Fruit fly (Drosophila melanogaster) whole organism, embryonic: ENCODE data around the gene Cul3.
A peak's percentile ranks its signal among the peaks of the same experiment; 100 is the strongest.

Experiments used
- BtbVII ChIP-seq: fragments of 200-800 bp; sonication (Bioruptor generic); optimal IDR thresholded peaks from 3 replicates; lab custom pipeline; 2017; ENCODE audit warnings: missing biosample characterization, mild to moderate bottlenecking, missing genetic modification characterization
- CG10979 ChIP-seq: fragments of 200-800 bp; sonication (Bioruptor generic); optimal IDR thresholded peaks from 2 replicates; lab custom pipeline; 2018; ENCODE audit warnings: missing biosample characterization, mild to moderate bottlenecking, missing genetic modification characterization, moderate library complexity
- CG11696 ChIP-seq: fragments of 200-800 bp; sonication (Bioruptor generic); IDR thresholded peaks from 2 replicates; pipeline ENCODE4 v1.3.6; 2022; ENCODE audit warnings: missing biosample characterization, missing genetic modification characterization
- CG13287 ChIP-seq: fragments of 200-800 bp; sonication (Bioruptor generic); IDR thresholded peaks from 2 replicates; pipeline ENCODE4 v1.3.6; 2022; ENCODE audit warnings: missing biosample characterization, missing genetic modification characterization; ENCODE audit not compliant: partially characterized antibody
- CG15269 ChIP-seq: fragments of 200-800 bp; sonication (Bioruptor generic); optimal IDR thresholded peaks from 2 replicates; lab custom pipeline; 2018; ENCODE audit warnings: missing biosample characterization, mild to moderate bottlenecking, missing genetic modification characterization, moderate library complexity
- CG15514 ChIP-seq: fragments of 200-800 bp; sonication (Bioruptor generic); optimal IDR thresholded peaks from 3 replicates; lab custom pipeline; 2017; ENCODE audit warnings: missing biosample characterization, missing genetic modification characterization, mild to moderate bottlenecking, moderate library complexity, missing genetic modification reagents
- CG15601 ChIP-seq: fragments of 200-800 bp; sonication (Bioruptor generic); optimal IDR thresholded peaks from 3 replicates; lab custom pipeline; 2019; ENCODE audit warnings: missing biosample characterization, mild to moderate bottlenecking, missing genetic modification characterization, moderate library complexity
- CG3726 ChIP-seq: fragments of 200-800 bp; sonication (Bioruptor generic); IDR thresholded peaks from 3 replicates; pipeline ENCODE4, ENCODE4 v1.3.6; 2022; ENCODE audit warnings: missing biosample characterization, missing genetic modification characterization
- CG4404 ChIP-seq: fragments of 200-800 bp; sonication (Bioruptor generic); IDR thresholded peaks from 2 replicates; pipeline ENCODE4 v1.3.6; 2022; ENCODE audit warnings: missing biosample characterization, missing genetic modification characterization
- CG4424 ChIP-seq: fragments of 200-800 bp; sonication (Bioruptor generic); optimal IDR thresholded peaks from 3 replicates; lab custom pipeline; 2016; ENCODE audit warnings: missing biosample characterization, missing genetic modification characterization
- CG4820 ChIP-seq: fragments of 200-800 bp; sonication (Bioruptor generic); optimal IDR thresholded peaks from 3 replicates; lab custom pipeline; 2016; ENCODE audit warnings: missing biosample characterization, missing genetic modification characterization
- CG6689 ChIP-seq: fragments of 200-800 bp; sonication (Bioruptor generic); IDR thresholded peaks from 2 replicates; pipeline ENCODE4 v1.3.6; 2022; ENCODE audit warnings: missing biosample characterization, missing genetic modification characterization
- CG7786 ChIP-seq: fragments of 200-800 bp; sonication (Bioruptor generic); optimal IDR thresholded peaks from 2 replicates; lab custom pipeline; 2016; ENCODE audit warnings: missing biosample characterization, missing genetic modification characterization
- CG9727 ChIP-seq: fragments of 200-800 bp; sonication (Bioruptor generic); optimal IDR thresholded peaks from 3 replicates; lab custom pipeline; 2017; ENCODE audit warnings: missing biosample characterization, mild to moderate bottlenecking, missing genetic modification characterization
- CG9797 ChIP-seq: fragments of 200-800 bp; sonication (Bioruptor generic); optimal IDR thresholded peaks from 3 replicates; lab custom pipeline; 2018; ENCODE audit warnings: missing biosample characterization, mild to moderate bottlenecking, missing genetic modification characterization
- CTCF ChIP-seq: fragments of 200-800 bp; sonication (Bioruptor generic); optimal IDR thresholded peaks from 2 replicates; lab custom pipeline; 2017; ENCODE audit warnings: missing biosample characterization, mild to moderate bottlenecking, missing genetic modification characterization, moderate library complexity
- Dek ChIP-seq: fragments of 200-800 bp; sonication (Bioruptor generic); optimal IDR thresholded peaks from 3 replicates; lab custom pipeline; 2019; ENCODE audit warnings: missing biosample characterization, mild to moderate bottlenecking, missing genetic modification characterization, moderate library complexity
- Doc2 ChIP-seq: fragments of 200-800 bp; sonication (Bioruptor generic); IDR thresholded peaks from 2 replicates; pipeline ENCODE4 v1.3.6; 2022; ENCODE audit warnings: missing biosample characterization, missing genetic modification characterization
- E2f1 ChIP-seq: fragments of 200-800 bp; sonication (Bioruptor generic); IDR thresholded peaks from 2 replicates; pipeline ENCODE4 v1.3.6; 2022; ENCODE audit warnings: missing biosample characterization, missing genetic modification characterization
- Gug ChIP-seq: fragments of 200-800 bp; sonication (Bioruptor generic); IDR thresholded peaks from 4 replicates; pipeline ENCODE4 v1.3.6; 2022; ENCODE audit warnings: missing biosample characterization, missing genetic modification characterization
- HLH4C ChIP-seq: fragments of 200-800 bp; sonication (Bioruptor generic); IDR thresholded peaks from 3 replicates; pipeline ENCODE4 v1.3.6; 2022; ENCODE audit warnings: missing biosample characterization, missing genetic modification characterization; ENCODE audit not compliant: partially characterized antibody
- HmgD ChIP-seq: fragments of 200-800 bp; sonication (Bioruptor generic); optimal IDR thresholded peaks from 3 replicates; lab custom pipeline; 2016; ENCODE audit warnings: missing biosample characterization, missing genetic modification characterization
- Hr78 ChIP-seq, 2 experiments: fragments of 200-800 bp in 1 of 2; fragments of >200 bp in 1 of 2; sonication (Bioruptor generic) in 1 of 2; optimal IDR thresholded peaks; 2 replicates each; lab custom pipeline; 2017 to 2019; ENCODE audit warnings: missing biosample characterization in 2 of 2, missing genetic modification characterization in 2 of 2, mild to moderate bottlenecking in 1 of 2, moderate library complexity in 1 of 2
- Kr ChIP-seq: fragments of 200-800 bp; sonication (Bioruptor generic); optimal IDR thresholded peaks from 2 replicates; lab custom pipeline; 2017; ENCODE audit warnings: missing biosample characterization, mild to moderate bottlenecking, missing genetic modification characterization
- MESR4 ChIP-seq: fragments of 200-800 bp; sonication (Bioruptor generic); optimal IDR thresholded peaks from 2 replicates; lab custom pipeline; 2018; ENCODE audit warnings: missing biosample characterization, mild to moderate bottlenecking, missing genetic modification characterization, moderate library complexity
- Optix ChIP-seq: fragments of 200-800 bp; sonication (Bioruptor generic); IDR thresholded peaks from 3 replicates; pipeline ENCODE4 v1.3.6; 2022; ENCODE audit warnings: missing biosample characterization, missing genetic modification characterization
- Pdp1 ChIP-seq, 2 experiments: fragments of 200-800 bp; sonication (Bioruptor generic); optimal IDR thresholded peaks; 3 replicates each; lab custom pipeline; 2016; ENCODE audit warnings: missing biosample characterization in 2 of 2, missing genetic modification characterization in 2 of 2, mild to moderate bottlenecking in 1 of 2, moderate library complexity in 1 of 2
- Side ChIP-seq: fragments of 200-800 bp; sonication (Bioruptor generic); optimal IDR thresholded peaks from 2 replicates; lab custom pipeline; 2016; ENCODE audit warnings: missing biosample characterization, missing genetic modification characterization
- Sox102F ChIP-seq: fragments of 200-800 bp; sonication (Bioruptor generic); optimal IDR thresholded peaks from 2 replicates; lab custom pipeline; 2018; ENCODE audit warnings: missing biosample characterization, mild to moderate bottlenecking, missing genetic modification characterization, moderate library complexity
- aop ChIP-seq: fragments of 200-800 bp; sonication (Bioruptor generic); IDR thresholded peaks from 2 replicates; pipeline ENCODE4 v1.3.6; 2022; ENCODE audit warnings: missing biosample characterization, missing genetic modification characterization
- ara ChIP-seq: fragments of 200-800 bp; sonication (Bioruptor generic); IDR thresholded peaks from 2 replicates; pipeline ENCODE4 v1.3.6; 2022; ENCODE audit warnings: missing biosample characterization, missing genetic modification characterization
- bsh ChIP-seq, 2 experiments: fragments of 200-800 bp; sonication (Bioruptor generic); optimal IDR thresholded peaks; 2 replicates each; lab custom pipeline; 2017 to 2018; ENCODE audit warnings: mild to moderate bottlenecking in 2 of 2, missing biosample characterization in 2 of 2, missing genetic modification characterization in 2 of 2, moderate library complexity in 1 of 2
- ci ChIP-seq: fragments of 200-800 bp; sonication (Bioruptor generic); IDR thresholded peaks from 3 replicates; pipeline ENCODE4 v1.3.6; 2022; ENCODE audit warnings: missing biosample characterization, missing genetic modification characterization
- ems ChIP-seq: fragments of 200-800 bp; sonication (Bioruptor generic); optimal IDR thresholded peaks from 3 replicates; lab custom pipeline; 2016; ENCODE audit warnings: missing biosample characterization, missing genetic modification characterization
- ftz-f1 ChIP-seq: fragments of 200-800 bp; sonication (Bioruptor generic); optimal IDR thresholded peaks from 2 replicates; lab custom pipeline; 2016; ENCODE audit warnings: missing biosample characterization, missing genetic modification characterization
- gem ChIP-seq: fragments of 200-800 bp; sonication (Bioruptor generic); optimal IDR thresholded peaks from 2 replicates; lab custom pipeline; 2019; ENCODE audit warnings: missing biosample characterization, mild to moderate bottlenecking, missing genetic modification characterization, moderate library complexity
- gro ChIP-seq: fragments of 200-800 bp; sonication (Bioruptor generic); optimal IDR thresholded peaks from 2 replicates; lab custom pipeline; 2016; ENCODE audit warnings: missing biosample characterization, missing genetic modification characterization
- ham ChIP-seq: fragments of 200-800 bp; sonication (Bioruptor generic); IDR thresholded peaks from 2 replicates; pipeline ENCODE4 v1.3.6; 2022; ENCODE audit warnings: missing biosample characterization, missing genetic modification characterization
- hkb ChIP-seq, 2 experiments: fragments of 200-800 bp in 1 of 2; fragments of >200 bp in 1 of 2; sonication (Bioruptor generic) in 1 of 2; IDR thresholded peaks in 1 of 2; optimal IDR thresholded peaks in 1 of 2; 2 replicates each; pipeline versions ENCODE4 v1.3.6 to Lab custom; 2017 to 2022; ENCODE audit warnings: missing biosample characterization in 1 of 2, missing genetic modification characterization in 1 of 2
- inv ChIP-seq: fragments of 200-800 bp; sonication (Bioruptor generic); IDR thresholded peaks from 2 replicates; pipeline ENCODE4 v1.3.6; 2022; ENCODE audit warnings: missing biosample characterization, missing genetic modification characterization; ENCODE audit not compliant: partially characterized antibody
- jigr1 ChIP-seq: fragments of 200-800 bp; sonication (Bioruptor generic); IDR thresholded peaks from 3 replicates; pipeline ENCODE4 v1.3.6; 2022; ENCODE audit warnings: missing biosample characterization, missing genetic modification characterization
- lbe ChIP-seq: fragments of 200-800 bp; sonication (Bioruptor generic); optimal IDR thresholded peaks from 2 replicates; lab custom pipeline; 2016; ENCODE audit warnings: missing biosample characterization, mild to moderate bottlenecking, missing genetic modification characterization
- oc ChIP-seq: fragments of 200-800 bp; sonication (Bioruptor generic); optimal IDR thresholded peaks from 2 replicates; lab custom pipeline; 2018; ENCODE audit warnings: missing biosample characterization, mild to moderate bottlenecking, missing genetic modification characterization, moderate library complexity
- scrt ChIP-seq: fragments of 200-800 bp; sonication (Bioruptor generic); optimal IDR thresholded peaks from 2 replicates; lab custom pipeline; 2018; ENCODE audit warnings: missing biosample characterization, mild to moderate bottlenecking, missing genetic modification characterization, moderate library complexity
- so ChIP-seq: fragments of 200-800 bp; sonication (Bioruptor generic); IDR thresholded peaks from 3 replicates; pipeline ENCODE4 v1.3.6; 2022; ENCODE audit warnings: missing biosample characterization, missing genetic modification characterization
- twi ChIP-seq: fragments of 200-800 bp; optimal IDR thresholded peaks from 2 replicates; lab custom pipeline; 2019; ENCODE audit warnings: missing biosample characterization, mild to moderate bottlenecking, missing genetic modification characterization, moderate library complexity
- unc-4 ChIP-seq: fragments of 200-800 bp; sonication (Bioruptor generic); IDR thresholded peaks from 2 replicates; pipeline ENCODE4 v1.3.6; 2022; ENCODE audit warnings: missing biosample characterization, missing genetic modification characterization; ENCODE audit not compliant: partially characterized antibody
- wek ChIP-seq: fragments of 200-800 bp; sonication (Bioruptor generic); optimal IDR thresholded peaks from 3 replicates; lab custom pipeline; 2018; ENCODE audit warnings: missing biosample characterization, mild to moderate bottlenecking, missing genetic modification characterization, moderate library complexity
- zf30C ChIP-seq: fragments of 200-800 bp; sonication (Bioruptor generic); optimal IDR thresholded peaks from 3 replicates; lab custom pipeline; 2018; ENCODE audit warnings: missing biosample characterization, mild to moderate bottlenecking, missing genetic modification characterization

The Cul3 gene

DNA sequence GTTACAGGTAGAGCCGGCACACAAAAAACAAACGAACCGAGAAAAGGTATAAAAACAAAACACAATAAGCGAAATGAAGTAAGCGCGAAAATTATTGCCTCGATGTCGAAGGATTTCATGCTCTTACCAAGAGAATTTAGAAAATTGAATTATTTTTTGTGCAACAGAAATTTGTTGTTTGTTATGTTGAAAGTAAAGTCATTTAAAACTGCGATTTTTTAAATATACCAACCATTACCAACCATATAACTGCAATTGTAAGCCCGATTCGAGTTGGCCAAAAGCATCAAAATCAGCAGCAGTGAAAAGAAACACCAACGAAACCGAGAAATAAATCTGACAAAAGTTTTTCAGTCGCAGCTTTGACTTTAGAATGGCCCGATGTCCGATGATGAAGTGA is 9.2 kb upstream of the Cul3 start:
- no peak for TF ChIP-seq CG13287
- TF ChIP-seq HLH4C, result no peak
- no peak for TF ChIP-seq CG3726 (GFP tag; lab: Robert Waterston, UW)
- TF ChIP-seq CG7786 (GFP tag; lab: Kevin White, UChicago), result no peak
- TF ChIP-seq BtbVII (GFP tag; lab: Kevin White, UChicago), result no peak
- no peak for TF ChIP-seq ftz-f1 (GFP tag; lab: Kevin White, UChicago)
- TF ChIP-seq ham (GFP tag; lab: Robert Waterston, UW), result no peak
- no peak for TF ChIP-seq E2f1 (GFP tag; lab: Robert Waterston, UW)
- no peak for TF ChIP-seq wek (GFP tag; lab: Kevin White, UChicago)

DNA sequence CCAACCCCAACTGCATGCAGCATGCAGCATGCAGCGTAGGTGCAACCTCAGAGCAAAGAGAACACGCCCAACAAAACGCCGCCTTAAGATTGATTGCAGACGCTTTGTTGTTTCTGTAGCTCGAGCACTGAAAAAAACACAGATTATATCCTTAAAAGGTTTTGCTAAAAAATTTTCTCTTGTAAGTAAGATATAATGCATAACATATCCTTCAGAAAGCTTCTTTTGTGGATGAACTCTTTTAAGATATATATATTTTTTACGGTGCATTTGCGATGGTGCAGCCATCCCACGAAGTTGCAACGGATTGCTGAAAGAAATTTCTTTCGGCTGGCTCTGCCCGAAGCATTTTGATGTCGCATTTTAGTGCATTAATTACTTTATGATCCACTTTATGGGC is 4.0 kb upstream of the Cul3 start:
- no peak for TF ChIP-seq CG15269 (tag; lab: Kevin White, UChicago)
- TF ChIP-seq jigr1 (GFP tag; lab: Robert Waterston, UW), result no peak
- no peak for TF ChIP-seq CG4820
- peak in 1 of 2 experiments; percentile 46 for TF ChIP-seq bsh (GFP tag; optimal IDR thresholded peaks at IDR 0.05; lab: Kevin White, UChicago)
- TF ChIP-seq CG6689 (GFP tag; lab: Robert Waterston, UW), result peak; percentile 31; the same call in 1 of the 2 replicates
- TF ChIP-seq twi (tag; lab: Kevin White, UChicago), result no peak
- TF ChIP-seq scrt (GFP tag; lab: Kevin White, UChicago), result no peak
- no peak for TF ChIP-seq HmgD (GFP tag; lab: Kevin White, UChicago)
- 0 out of 2 replicates have a peak, but pooled peaks have one; percentile 24 for TF ChIP-seq ara (GFP tag; lab: Robert Waterston, UW)
- no peak for TF ChIP-seq CG15601 (tag; lab: Kevin White, UChicago)
- TF ChIP-seq CG9797, result no peak
- no peak for TF ChIP-seq CG10979
- TF ChIP-seq CG15514 (GFP tag; lab: Kevin White, UChicago), result no peak
- peak; percentile 46; the same call in 1 of the 2 replicates for TF ChIP-seq CG4404
- TF ChIP-seq Side, result no peak
- no peak for TF ChIP-seq Kr (GFP tag; lab: Kevin White, UChicago)
- TF ChIP-seq unc-4 (GFP tag; lab: Robert Waterston, UW), result no peak
- no peak for TF ChIP-seq inv (GFP tag; lab: Robert Waterston, UW)
- no peak for TF ChIP-seq ems (GFP tag; lab: Kevin White, UChicago)
- TF ChIP-seq oc (tag; lab: Kevin White, UChicago), result no peak
- peak; percentile 35; the same call in 1 of the 3 replicates for TF ChIP-seq ci (GFP tag; lab: Robert Waterston, UW)
- no peak for TF ChIP-seq Doc2 (GFP tag; lab: Robert Waterston, UW)
- no peak for TF ChIP-seq Dek (tag; lab: Kevin White, UChicago)
- peak; percentile 4 for TF ChIP-seq Sox102F
- TF ChIP-seq Pdp1 (GFP tag; optimal IDR thresholded peaks at IDR 0.05; lab: Kevin White, UChicago), result no peak
- TF ChIP-seq Hr78 (GFP tag; optimal IDR thresholded peaks at IDR 0.05; lab: Kevin White, UChicago), result no peak
- peak; percentile 16 for TF ChIP-seq CG9727 (GFP tag; lab: Kevin White, UChicago)
- no peak for TF ChIP-seq hkb (optimal IDR thresholded peaks at IDR 0.05; lab: Kevin White, UChicago)
- TF ChIP-seq hkb (GFP tag; IDR thresholded peaks at IDR 0.05; lab: Robert Waterston, UW), result no peak
- no peak for TF ChIP-seq MESR4 (GFP tag; lab: Kevin White, UChicago)
- no peak for TF ChIP-seq so
- peak; percentile 26 for TF ChIP-seq gem (tag; lab: Kevin White, UChicago)
- TF ChIP-seq zf30C (GFP tag; lab: Kevin White, UChicago), result no peak
- TF ChIP-seq CG4424 (GFP tag; lab: Kevin White, UChicago), result no peak
- no peak for TF ChIP-seq CG11696 (GFP tag; lab: Robert Waterston, UW)
- TF ChIP-seq Gug, result no peak
- TF ChIP-seq lbe, result peak; percentile 20
- TF ChIP-seq aop (GFP tag; lab: Robert Waterston, UW), result no peak
- no peak for TF ChIP-seq gro (GFP tag; lab: Kevin White, UChicago)
- TF ChIP-seq CTCF, result no peak
- no peak for TF ChIP-seq Optix (GFP tag; lab: Robert Waterston, UW)
- TF ChIP-seq E2f1 (GFP tag; lab: Robert Waterston, UW), result no peak
